Worm (Caenorhabditis elegans) whole organism, L4/young adult: ENCODE measurements around the gene daf-10.

Experiments
- W03F9.2 ChIP-seq: fragments of 150-350 bp; optimal IDR thresholded peaks from 2 replicates; lab custom pipeline; 2014; ENCODE audit warnings: missing biosample characterization, missing genetic modification characterization
- him-1 ChIP-seq: sonication (generic microtip); optimal IDR thresholded peaks from 2 replicates; lab custom pipeline; 2016; ENCODE audit warnings: missing genotype, missing genetic modification reagents, missing genetic modification characterization, missing compliant biosample characterization

- TF ChIP-seq him-1 (tag; lab: Kevin White, UChicago) = no peak
- no peak for TF ChIP-seq W03F9.2 (tag; lab: Kevin White, UChicago)
These were observed 28.3 kb downstream of the daf-10 start for ce11 chrIV:9117700-9118099.
